Fruit fly (Drosophila melanogaster) whole organism, embryonic: ENCODE measurements around the gene CG10470.

ENCODE experiments used
- Aef1 ChIP-seq: fragments of 200-800 bp; sonication (Bioruptor generic); IDR thresholded peaks from 3 replicates; pipeline ENCODE4 v1.3.6; 2022; ENCODE audit warnings: missing biosample characterization, missing genetic modification characterization
- Antp ChIP-seq: fragments of 200-800 bp; sonication (Bioruptor generic); optimal IDR thresholded peaks from 3 replicates; lab custom pipeline; 2016; ENCODE audit warnings: missing biosample characterization, missing genetic modification characterization
- CG10147 ChIP-seq: fragments of 200-800 bp; sonication (Bioruptor generic); optimal IDR thresholded peaks from 2 replicates; lab custom pipeline; 2019; ENCODE audit warnings: missing biosample characterization, mild to moderate bottlenecking, missing genetic modification characterization, moderate library complexity
- CG11093 ChIP-seq: fragments of 200-800 bp; sonication (Bioruptor generic); IDR thresholded peaks from 3 replicates; pipeline ENCODE4 v1.3.6; 2022; ENCODE audit warnings: missing biosample characterization, missing genetic modification characterization
- CG12219 ChIP-seq: fragments of 200-800 bp; sonication (Bioruptor generic); optimal IDR thresholded peaks from 3 replicates; lab custom pipeline; 2018; ENCODE audit warnings: missing biosample characterization, mild to moderate bottlenecking, missing genetic modification characterization
- CG13296 ChIP-seq: fragments of 200-800 bp; sonication (Bioruptor generic); optimal IDR thresholded peaks from 3 replicates; lab custom pipeline; 2018; ENCODE audit warnings: missing biosample characterization, mild to moderate bottlenecking, missing genetic modification characterization
- CG16815 ChIP-seq: fragments of 200-800 bp; sonication (Bioruptor generic); optimal IDR thresholded peaks from 3 replicates; lab custom pipeline; 2017; ENCODE audit warnings: missing biosample characterization, mild to moderate bottlenecking, missing genetic modification characterization
- CG17912 ChIP-seq: fragments of 200-800 bp; sonication (Bioruptor generic); optimal IDR thresholded peaks from 2 replicates; lab custom pipeline; 2018; ENCODE audit warnings: missing biosample characterization, mild to moderate bottlenecking, missing genetic modification characterization
- CG2889 ChIP-seq: fragments of 200-800 bp; sonication (Bioruptor generic); IDR thresholded peaks from 3 replicates; pipeline ENCODE4 v1.3.6; 2022; ENCODE audit warnings: missing biosample characterization, missing genetic modification characterization
- CG30020 ChIP-seq: fragments of 200-800 bp; optimal IDR thresholded peaks from 2 replicates; lab custom pipeline; 2019; ENCODE audit warnings: missing biosample characterization, mild to moderate bottlenecking, missing genetic modification characterization, moderate library complexity
- CG3065 ChIP-seq: fragments of 200-800 bp; sonication (Bioruptor generic); optimal IDR thresholded peaks from 2 replicates; lab custom pipeline; 2016; ENCODE audit warnings: missing biosample characterization, missing genetic modification characterization
- CG4424 ChIP-seq: fragments of 200-800 bp; sonication (Bioruptor generic); optimal IDR thresholded peaks from 3 replicates; lab custom pipeline; 2016; ENCODE audit warnings: missing biosample characterization, missing genetic modification characterization
- CG6272 ChIP-seq: fragments of 200-800 bp; sonication (Bioruptor generic); IDR thresholded peaks from 2 replicates; pipeline ENCODE4 v1.3.6; 2022; ENCODE audit warnings: missing biosample characterization, missing genetic modification characterization
- CG6654 ChIP-seq: fragments of 200-800 bp; sonication (Bioruptor generic); optimal IDR thresholded peaks from 2 replicates; lab custom pipeline; 2017; ENCODE audit warnings: missing biosample characterization, mild to moderate bottlenecking, missing genetic modification characterization
- CG7271 ChIP-seq: fragments of 200-800 bp; sonication (Bioruptor generic); optimal IDR thresholded peaks from 2 replicates; lab custom pipeline; 2018; ENCODE audit warnings: missing biosample characterization, mild to moderate bottlenecking, missing genetic modification characterization, moderate library complexity
- CG8478 ChIP-seq: fragments of >200 bp; optimal IDR thresholded peaks from 2 replicates; lab custom pipeline; 2018
- CG9609 ChIP-seq: fragments of 200-800 bp; sonication (Bioruptor generic); optimal IDR thresholded peaks from 3 replicates; lab custom pipeline; 2016; ENCODE audit warnings: missing biosample characterization, missing genetic modification characterization
- CG9876 ChIP-seq: fragments of 200-800 bp; sonication (Bioruptor generic); optimal IDR thresholded peaks from 2 replicates; lab custom pipeline; 2016; ENCODE audit warnings: missing biosample characterization, missing genetic modification characterization
- CHES-1-like ChIP-seq: fragments of 200-800 bp; sonication (Bioruptor generic); optimal IDR thresholded peaks from 2 replicates; lab custom pipeline; 2016; ENCODE audit warnings: missing biosample characterization, missing genetic modification characterization
- D ChIP-seq, 2 experiments: fragments of 200-800 bp in 1 of 2; fragments of >200 bp in 1 of 2; sonication (Bioruptor generic) in 1 of 2; optimal IDR thresholded peaks; 2 replicates in 1 of 2; 3 replicates in 1 of 2; lab custom pipeline; 2017; ENCODE audit warnings: mild to moderate bottlenecking in 1 of 2, missing biosample characterization in 1 of 2, missing genetic modification characterization in 1 of 2, missing genetic modification reagents in 1 of 2
- D19A ChIP-seq: fragments of 200-800 bp; optimal IDR thresholded peaks from 3 replicates; lab custom pipeline; 2019; ENCODE audit warnings: missing biosample characterization, mild to moderate bottlenecking, missing genetic modification characterization, moderate library complexity
- Dbx ChIP-seq: fragments of 200-800 bp; sonication (Bioruptor generic); IDR thresholded peaks from 3 replicates; pipeline ENCODE4 v1.3.6; 2022; ENCODE audit warnings: missing biosample characterization, missing genetic modification characterization
- Deaf1 ChIP-seq: fragments of 200-800 bp; optimal IDR thresholded peaks from 3 replicates; lab custom pipeline; 2019; ENCODE audit warnings: missing biosample characterization, mild to moderate bottlenecking, missing genetic modification characterization, moderate library complexity
- Dp ChIP-seq: fragments of 200-800 bp; sonication (Bioruptor generic); optimal IDR thresholded peaks from 2 replicates; lab custom pipeline; 2018; ENCODE audit warnings: missing biosample characterization, mild to moderate bottlenecking, missing genetic modification characterization, moderate library complexity
- HmgD ChIP-seq: fragments of 200-800 bp; sonication (Bioruptor generic); optimal IDR thresholded peaks from 3 replicates; lab custom pipeline; 2016; ENCODE audit warnings: missing biosample characterization, missing genetic modification characterization
- Kr ChIP-seq: fragments of 200-800 bp; sonication (Bioruptor generic); optimal IDR thresholded peaks from 2 replicates; lab custom pipeline; 2017; ENCODE audit warnings: missing biosample characterization, mild to moderate bottlenecking, missing genetic modification characterization
- NC2α ChIP-seq: fragments of 200-800 bp; sonication (Bioruptor generic); optimal IDR thresholded peaks from 2 replicates; lab custom pipeline; 2016; ENCODE audit warnings: missing biosample characterization, missing genetic modification characterization
- Opbp ChIP-seq: fragments of 200-800 bp; sonication (Bioruptor generic); IDR thresholded peaks from 3 replicates; pipeline ENCODE4 v1.3.6; 2022; ENCODE audit warnings: missing biosample characterization, missing genetic modification characterization; ENCODE audit not compliant: partially characterized antibody
- Optix ChIP-seq: fragments of 200-800 bp; sonication (Bioruptor generic); IDR thresholded peaks from 3 replicates; pipeline ENCODE4 v1.3.6; 2022; ENCODE audit warnings: missing biosample characterization, missing genetic modification characterization
- Sox102F ChIP-seq: fragments of 200-800 bp; sonication (Bioruptor generic); optimal IDR thresholded peaks from 2 replicates; lab custom pipeline; 2018; ENCODE audit warnings: missing biosample characterization, mild to moderate bottlenecking, missing genetic modification characterization, moderate library complexity
- Spps ChIP-seq: fragments of 200-800 bp; sonication (Bioruptor generic); optimal IDR thresholded peaks from 2 replicates; lab custom pipeline; 2018; ENCODE audit warnings: missing biosample characterization, mild to moderate bottlenecking, missing genetic modification characterization
- Stat92E ChIP-seq, 3 experiments: fragments of >200 bp in 2 of 3; fragments of 200-800 bp in 1 of 3; sonication (Bioruptor generic) in 1 of 3; optimal IDR thresholded peaks; 2 replicates each; lab custom pipeline; 2017 to 2019; ENCODE audit warnings: missing biosample characterization in 3 of 3, missing genetic modification characterization in 3 of 3, mild to moderate bottlenecking in 1 of 3, moderate library complexity in 1 of 3
- cas ChIP-seq: fragments of 200-800 bp; sonication (Bioruptor generic); IDR thresholded peaks from 2 replicates; pipeline ENCODE4 v1.3.6; 2022; ENCODE audit warnings: missing biosample characterization, missing genetic modification characterization
- crol ChIP-seq: fragments of 200-800 bp; sonication (Bioruptor generic); IDR thresholded peaks from 2 replicates; pipeline ENCODE4 v1.3.6; 2022; ENCODE audit warnings: missing biosample characterization, missing genetic modification characterization
- dan ChIP-seq: fragments of 200-800 bp; sonication (Bioruptor generic); IDR thresholded peaks from 2 replicates; pipeline ENCODE4 v1.3.6; 2022; ENCODE audit warnings: missing biosample characterization, missing genetic modification characterization
- fru ChIP-seq: fragments of >200 bp; optimal IDR thresholded peaks from 2 replicates; lab custom pipeline; 2017
- gem ChIP-seq: fragments of 200-800 bp; sonication (Bioruptor generic); optimal IDR thresholded peaks from 2 replicates; lab custom pipeline; 2019; ENCODE audit warnings: missing biosample characterization, mild to moderate bottlenecking, missing genetic modification characterization, moderate library complexity
- grau ChIP-seq: fragments of 200-800 bp; optimal IDR thresholded peaks from 3 replicates; lab custom pipeline; 2019; ENCODE audit warnings: missing biosample characterization, mild to moderate bottlenecking, missing genetic modification characterization, moderate library complexity
- gsb-n ChIP-seq: fragments of 200-800 bp; sonication (Bioruptor generic); optimal IDR thresholded peaks from 3 replicates; lab custom pipeline; 2018; ENCODE audit warnings: missing biosample characterization, mild to moderate bottlenecking, missing genetic modification characterization
- ham ChIP-seq: fragments of 200-800 bp; sonication (Bioruptor generic); IDR thresholded peaks from 2 replicates; pipeline ENCODE4 v1.3.6; 2022; ENCODE audit warnings: missing biosample characterization, missing genetic modification characterization
- hbn ChIP-seq: fragments of 200-800 bp; sonication (Bioruptor generic); IDR thresholded peaks from 2 replicates; pipeline ENCODE4 v1.3.6; 2022; ENCODE audit warnings: missing biosample characterization, missing genetic modification characterization; ENCODE audit not compliant: partially characterized antibody
- her ChIP-seq: fragments of 200-800 bp; sonication (Bioruptor generic); optimal IDR thresholded peaks from 2 replicates; lab custom pipeline; 2016; ENCODE audit warnings: missing biosample characterization, missing genetic modification characterization
- jumu ChIP-seq: fragments of 200-800 bp; sonication (Bioruptor generic); optimal IDR thresholded peaks from 3 replicates; lab custom pipeline; 2016; ENCODE audit warnings: missing biosample characterization, missing genetic modification characterization
- ken ChIP-seq: fragments of 200-800 bp; sonication (Bioruptor generic); IDR thresholded peaks from 3 replicates; pipeline ENCODE4 v1.3.6; 2022; ENCODE audit warnings: missing biosample characterization, missing genetic modification characterization
- lmd ChIP-seq: fragments of 200-800 bp; sonication (Bioruptor generic); IDR thresholded peaks from 2 replicates; pipeline ENCODE4 v1.3.6; 2022; ENCODE audit warnings: missing biosample characterization, missing genetic modification characterization
- org-1 ChIP-seq: fragments of 200-800 bp; sonication (Bioruptor generic); optimal IDR thresholded peaks from 2 replicates; lab custom pipeline; 2017; ENCODE audit warnings: missing biosample characterization, missing genetic modification characterization
- prd ChIP-seq, 3 experiments: fragments of >200 bp in 2 of 3; fragments of 200-800 bp in 1 of 3; sonication (Bioruptor generic) in 1 of 3; optimal IDR thresholded peaks in 2 of 3; IDR thresholded peaks in 1 of 3; 2 replicates in 2 of 3; 3 replicates in 1 of 3; pipeline versions ENCODE4 v1.3.6 to Lab custom; 2017 to 2022; ENCODE audit warnings: missing biosample characterization in 1 of 3, missing genetic modification characterization in 1 of 3
- ranshi ChIP-seq: fragments of 200-800 bp; sonication (Bioruptor generic); IDR thresholded peaks from 2 replicates; pipeline ENCODE4 v1.3.6; 2022; ENCODE audit warnings: missing biosample characterization, missing genetic modification characterization
- repo ChIP-seq: fragments of 200-800 bp; sonication (Bioruptor generic); optimal IDR thresholded peaks from 2 replicates; lab custom pipeline; 2016; ENCODE audit warnings: missing biosample characterization, missing genetic modification characterization
- sens-2 ChIP-seq: fragments of 200-800 bp; sonication (Bioruptor generic); IDR thresholded peaks from 2 replicates; pipeline ENCODE4 v1.3.6; 2022; ENCODE audit warnings: missing biosample characterization, missing genetic modification characterization
- trh ChIP-seq: fragments of 200-800 bp; sonication (Bioruptor generic); optimal IDR thresholded peaks from 2 replicates; lab custom pipeline; 2016; ENCODE audit warnings: missing biosample characterization, missing genetic modification characterization
- zen2 ChIP-seq: fragments of 200-800 bp; sonication (Bioruptor generic); IDR thresholded peaks from 3 replicates; pipeline ENCODE4 v1.3.6; 2022; ENCODE audit warnings: missing biosample characterization, missing genetic modification characterization; ENCODE audit not compliant: partially characterized antibody

Gene CG10470

DNA sequence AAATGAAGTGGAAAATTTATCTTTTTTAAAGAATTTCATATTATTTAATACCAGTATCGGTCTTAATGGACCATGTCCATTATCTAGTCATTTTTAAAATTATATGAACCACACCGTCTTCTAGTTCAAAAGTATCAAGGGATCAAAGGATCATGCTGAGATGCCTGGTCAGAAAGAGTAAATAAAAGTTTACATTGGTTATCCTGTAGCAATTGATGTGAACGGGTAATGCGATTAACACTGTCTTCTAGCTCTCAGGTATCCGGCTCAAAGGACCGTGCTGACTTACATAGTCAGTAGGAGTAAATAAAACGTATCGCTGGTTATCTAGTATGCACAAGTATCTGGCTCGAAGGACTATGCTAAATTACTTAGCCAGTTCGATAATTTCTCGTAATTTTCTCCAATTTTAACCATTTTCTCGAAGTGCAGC, 29.7 kb upstream of the CG10470 start (continued):
- TF ChIP-seq Stat92E (GFP tag; optimal IDR thresholded peaks at IDR 0.05; lab: Kevin White, UChicago) (no peak), ham (GFP tag; lab: Robert Waterston, UW) (no peak), gem (tag; lab: Kevin White, UChicago) (peak; percentile 51), lmd (GFP tag; lab: Robert Waterston, UW) (0 out of 2 replicates have a peak, but pooled peaks have one; percentile 3), her (GFP tag; lab: Kevin White, UChicago) (no peak), Kr (GFP tag; lab: Kevin White, UChicago) (no peak), prd (optimal IDR thresholded peaks at IDR 0.05; lab: Kevin White, UChicago) (no peak), prd (GFP tag; IDR thresholded peaks at IDR 0.05; lab: Robert Waterston, UW) (peak; percentile 5; the same call in 1 of the 3 replicates), gsb-n (no peak), hbn (GFP tag; lab: Robert Waterston, UW) (no peak), CHES-1-like (GFP tag; lab: Kevin White, UChicago) (no peak), ranshi (GFP tag; lab: Robert Waterston, UW) (no peak), Dp (GFP tag; lab: Kevin White, UChicago) (no peak), sens-2 (GFP tag; lab: Robert Waterston, UW) (no peak), org-1 (peak; percentile 8), CG8478 (lab: Kevin White, UChicago) (no peak), grau (peak; percentile 27), CG6272 (no peak), Spps (tag; lab: Kevin White, UChicago) (no peak), CG16815 (GFP tag; lab: Kevin White, UChicago) (peak; percentile 7), zen2 (GFP tag; lab: Robert Waterston, UW) (no peak), CG7271 (tag; lab: Kevin White, UChicago) (no peak), D19A (tag; lab: Kevin White, UChicago) (no peak), D (optimal IDR thresholded peaks at IDR 0.05; lab: Kevin White, UChicago) (no peak), D (GFP tag; optimal IDR thresholded peaks at IDR 0.05; lab: Kevin White, UChicago) (no peak), CG3065 (GFP tag; lab: Kevin White, UChicago) (no peak), Aef1 (GFP tag; lab: Robert Waterston, UW) (no peak), Opbp (GFP tag; lab: Robert Waterston, UW) (no peak), repo (no peak), NC2α (GFP tag; lab: Kevin White, UChicago) (no peak), CG6654 (no peak), CG12219 (GFP tag; lab: Kevin White, UChicago) (no peak), HmgD (GFP tag; lab: Kevin White, UChicago) (no peak), jumu (GFP tag; lab: Kevin White, UChicago) (no peak), dan (GFP tag; lab: Robert Waterston, UW) (no peak), Dbx (GFP tag; lab: Robert Waterston, UW) (no peak), Optix (GFP tag; lab: Robert Waterston, UW) (no peak), CG9609 (GFP tag; lab: Kevin White, UChicago) (no peak), CG11093 (GFP tag; lab: Robert Waterston, UW) (no peak), CG4424 (GFP tag; lab: Kevin White, UChicago) (peak; percentile 35), CG30020 (no peak), fru (lab: Kevin White, UChicago) (no peak), CG2889 (GFP tag; lab: Robert Waterston, UW) (no peak), Sox102F (GFP tag; lab: Kevin White, UChicago) (peak; percentile 5), cas (GFP tag; lab: Robert Waterston, UW) (no peak), ken (GFP tag; lab: Robert Waterston, UW) (no peak), CG9876 (GFP tag; lab: Kevin White, UChicago) (no peak), trh (no peak), CG17912 (no peak), crol (no peak), CG10147 (GFP tag; lab: Kevin White, UChicago) (peak; percentile 41), Deaf1 (tag; lab: Kevin White, UChicago) (no peak), CG13296 (GFP tag; lab: Kevin White, UChicago) (peak; percentile 11), Antp (GFP tag; lab: Kevin White, UChicago) (no peak)
